Fruit fly (Drosophila melanogaster) whole organism: ENCODE data around the gene Tis11.

ENCODE experiments used
- CG8478 ChIP-seq: fragments of >200 bp; optimal IDR thresholded peaks from 2 replicates; lab custom pipeline; 2018; ENCODE audit warnings: inconsistent platforms
- Dll ChIP-seq: fragments of >200 bp; optimal IDR thresholded peaks from 2 replicates; lab custom pipeline; 2017
- EcR ChIP-seq, 2 experiments: fragments of >200 bp; optimal IDR thresholded peaks; 2 replicates each; lab custom pipeline; 2017; ENCODE audit warnings: missing biosample characterization in 2 of 2, missing genetic modification characterization in 2 of 2, missing genetic modification reagents in 2 of 2
- pan ChIP-seq: fragments of >200 bp; optimal IDR thresholded peaks from 2 replicates; lab custom pipeline; 2017
- psq ChIP-seq: fragments of >200 bp; optimal IDR thresholded peaks from 2 replicates; lab custom pipeline; 2017
- usp ChIP-seq: fragments of >200 bp; optimal IDR thresholded peaks from 2 replicates; lab custom pipeline; 2017; ENCODE audit warnings: missing biosample characterization, missing genetic modification characterization, mixed read lengths

- TF ChIP-seq psq (lab: Kevin White, UChicago) (no peak), pan (lab: Kevin White, UChicago) (no peak), Dll (no peak), usp (GFP tag; lab: Kevin White, UChicago) (no peak), CG8478 (lab: Kevin White, UChicago) (no peak), EcR (GFP tag; optimal IDR thresholded peaks at IDR 0.05; lab: Kevin White, UChicago) (no peak)
Observed at dm6 chrX:12621640-12622039, 37.6 kb upstream of the Tis11 start.
